Fruit fly (Drosophila melanogaster) whole organism, embryonic: ENCODE data around the gene UGP.

ENCODE experiments used
- Abd-B ChIP-seq: fragments of 200-800 bp; sonication (Bioruptor generic); optimal IDR thresholded peaks from 2 replicates; lab custom pipeline; 2018; ENCODE audit warnings: missing biosample characterization, mild to moderate bottlenecking, missing genetic modification characterization, moderate library complexity
- Ada2b ChIP-seq: fragments of 200-800 bp; sonication (Bioruptor generic); IDR thresholded peaks from 2 replicates; pipeline ENCODE4 v1.3.6; 2022; ENCODE audit warnings: missing biosample characterization, missing genetic modification characterization
- Adf1 ChIP-seq: fragments of 200-800 bp; sonication (Bioruptor generic); IDR thresholded peaks from 2 replicates; pipeline ENCODE4 v1.3.6; 2022; ENCODE audit warnings: missing biosample characterization, missing genetic modification characterization
- B-H2 ChIP-seq: fragments of 200-800 bp; sonication (Bioruptor generic); optimal IDR thresholded peaks from 2 replicates; lab custom pipeline; 2018; ENCODE audit warnings: missing biosample characterization, mild to moderate bottlenecking, missing genetic modification characterization
- CG10543 ChIP-seq: fragments of 200-800 bp; sonication (Bioruptor generic); optimal IDR thresholded peaks from 3 replicates; lab custom pipeline; 2017; ENCODE audit warnings: missing biosample characterization, mild to moderate bottlenecking, missing genetic modification characterization, moderate library complexity
- CG12299 ChIP-seq: fragments of 200-800 bp; sonication (Bioruptor generic); optimal IDR thresholded peaks from 2 replicates; lab custom pipeline; 2018; ENCODE audit warnings: missing biosample characterization, mild to moderate bottlenecking, missing genetic modification characterization
- CG12659 ChIP-seq: fragments of 200-800 bp; sonication (Bioruptor generic); optimal IDR thresholded peaks from 3 replicates; lab custom pipeline; 2017; ENCODE audit warnings: mild to moderate bottlenecking, missing biosample characterization, missing genetic modification reagents, missing genetic modification characterization
- CG12769 ChIP-seq: fragments of 200-800 bp; sonication (Bioruptor generic); optimal IDR thresholded peaks from 2 replicates; lab custom pipeline; 2019; ENCODE audit warnings: missing biosample characterization, mild to moderate bottlenecking, missing genetic modification characterization, moderate library complexity
- CG15514 ChIP-seq: fragments of 200-800 bp; sonication (Bioruptor generic); optimal IDR thresholded peaks from 3 replicates; lab custom pipeline; 2017; ENCODE audit warnings: missing biosample characterization, missing genetic modification characterization, mild to moderate bottlenecking, moderate library complexity, missing genetic modification reagents
- CG17829 ChIP-seq: fragments of 200-800 bp; optimal IDR thresholded peaks from 2 replicates; lab custom pipeline; 2019; ENCODE audit warnings: missing biosample characterization, mild to moderate bottlenecking, missing genetic modification characterization, moderate library complexity
- CG18011 ChIP-seq: fragments of 200-800 bp; sonication (Bioruptor generic); optimal IDR thresholded peaks from 2 replicates; lab custom pipeline; 2017; ENCODE audit warnings: missing biosample characterization, missing genetic modification characterization, mild to moderate bottlenecking, moderate library complexity, missing genotype
- CG30020 ChIP-seq: fragments of 200-800 bp; optimal IDR thresholded peaks from 2 replicates; lab custom pipeline; 2019; ENCODE audit warnings: missing biosample characterization, mild to moderate bottlenecking, missing genetic modification characterization, moderate library complexity
- CG32532 ChIP-seq: fragments of 200-800 bp; sonication (Bioruptor generic); IDR thresholded peaks from 2 replicates; pipeline ENCODE4 v1.3.6; 2022; ENCODE audit warnings: missing biosample characterization, missing genetic modification characterization
- CG6272 ChIP-seq: fragments of 200-800 bp; sonication (Bioruptor generic); IDR thresholded peaks from 2 replicates; pipeline ENCODE4 v1.3.6; 2022; ENCODE audit warnings: missing biosample characterization, missing genetic modification characterization
- CG6765 ChIP-seq: fragments of 200-800 bp; sonication (Bioruptor generic); optimal IDR thresholded peaks from 3 replicates; lab custom pipeline; 2017; ENCODE audit warnings: missing biosample characterization, mild to moderate bottlenecking, missing genetic modification characterization
- CG7839 ChIP-seq: fragments of 200-800 bp; sonication (Bioruptor generic); optimal IDR thresholded peaks from 3 replicates; lab custom pipeline; 2018; ENCODE audit warnings: missing biosample characterization, mild to moderate bottlenecking, missing genetic modification characterization, moderate library complexity
- CHES-1-like ChIP-seq: fragments of 200-800 bp; sonication (Bioruptor generic); optimal IDR thresholded peaks from 2 replicates; lab custom pipeline; 2016; ENCODE audit warnings: missing biosample characterization, missing genetic modification characterization
- Camta ChIP-seq: fragments of 200-800 bp; sonication (Bioruptor generic); optimal IDR thresholded peaks from 2 replicates; lab custom pipeline; 2016; ENCODE audit warnings: missing biosample characterization, missing genetic modification characterization
- CrebB ChIP-seq: fragments of 200-800 bp; sonication (Bioruptor generic); optimal IDR thresholded peaks from 3 replicates; lab custom pipeline; 2018; ENCODE audit warnings: missing biosample characterization, mild to moderate bottlenecking, missing genetic modification characterization
- D19B ChIP-seq: fragments of 200-800 bp; sonication (Bioruptor generic); optimal IDR thresholded peaks from 2 replicates; lab custom pipeline; 2017; ENCODE audit warnings: missing biosample characterization, mild to moderate bottlenecking, missing genetic modification characterization
- Dbx ChIP-seq: fragments of 200-800 bp; sonication (Bioruptor generic); IDR thresholded peaks from 3 replicates; pipeline ENCODE4 v1.3.6; 2022; ENCODE audit warnings: missing biosample characterization, missing genetic modification characterization
- Deaf1 ChIP-seq: fragments of 200-800 bp; optimal IDR thresholded peaks from 3 replicates; lab custom pipeline; 2019; ENCODE audit warnings: missing biosample characterization, mild to moderate bottlenecking, missing genetic modification characterization, moderate library complexity
- HLH3B ChIP-seq: fragments of 200-800 bp; sonication (Bioruptor generic); IDR thresholded peaks from 2 replicates; pipeline ENCODE4 v1.3.6; 2022; ENCODE audit warnings: missing biosample characterization, missing genetic modification characterization
- HmgZ ChIP-seq: fragments of 200-800 bp; sonication (Bioruptor generic); optimal IDR thresholded peaks from 2 replicates; lab custom pipeline; 2018; ENCODE audit warnings: missing biosample characterization, mild to moderate bottlenecking, missing genetic modification characterization
- Hmr ChIP-seq: fragments of 200-800 bp; sonication (Bioruptor generic); optimal IDR thresholded peaks from 3 replicates; lab custom pipeline; 2017; ENCODE audit warnings: mild to moderate bottlenecking, missing biosample characterization, missing genetic modification reagents, missing genetic modification characterization
- Hr51 ChIP-seq, 2 experiments: fragments of 200-800 bp; sonication (Bioruptor generic); optimal IDR thresholded peaks; 2 replicates in 1 of 2; 3 replicates in 1 of 2; lab custom pipeline; 2016 to 2018; ENCODE audit warnings: missing biosample characterization in 2 of 2, missing genetic modification characterization in 2 of 2, mild to moderate bottlenecking in 1 of 2, moderate library complexity in 1 of 2
- MTF-1 ChIP-seq: fragments of 200-800 bp; sonication (Bioruptor generic); optimal IDR thresholded peaks from 2 replicates; lab custom pipeline; 2018; ENCODE audit warnings: missing biosample characterization, mild to moderate bottlenecking, missing genetic modification characterization, borderline replicate concordance
- Med ChIP-seq: fragments of 200-800 bp; sonication (Bioruptor generic); peaks from one replicate; lab custom pipeline; 2016; ENCODE audit warnings: missing biosample characterization, missing genetic modification characterization, mild to moderate bottlenecking, inconsistent platforms, moderate library complexity
- Rfx ChIP-seq: fragments of 200-800 bp; sonication (Bioruptor generic); IDR thresholded peaks from 2 replicates; pipeline ENCODE4 v1.3.6; 2022; ENCODE audit warnings: missing biosample characterization, missing genetic modification characterization
- Sry-δ ChIP-seq: fragments of 200-800 bp; sonication (Bioruptor generic); optimal IDR thresholded peaks from 2 replicates; lab custom pipeline; 2016; ENCODE audit warnings: missing biosample characterization, missing genetic modification characterization
- Xbp1 ChIP-seq: fragments of 200-800 bp; sonication (Bioruptor generic); optimal IDR thresholded peaks from 3 replicates; lab custom pipeline; 2016; ENCODE audit warnings: missing biosample characterization, mild to moderate bottlenecking, missing genetic modification characterization
- YL-1 ChIP-seq: fragments of 200-800 bp; sonication (Bioruptor generic); optimal IDR thresholded peaks from 3 replicates; lab custom pipeline; 2017; ENCODE audit warnings: missing biosample characterization, mild to moderate bottlenecking, missing genetic modification characterization
- caup ChIP-seq: fragments of 200-800 bp; sonication (Bioruptor generic); optimal IDR thresholded peaks from 3 replicates; lab custom pipeline; 2017; ENCODE audit warnings: missing biosample characterization, mild to moderate bottlenecking, missing genetic modification characterization, moderate library complexity; ENCODE audit not compliant: severe bottlenecking
- dan ChIP-seq: fragments of 200-800 bp; sonication (Bioruptor generic); IDR thresholded peaks from 2 replicates; pipeline ENCODE4 v1.3.6; 2022; ENCODE audit warnings: missing biosample characterization, missing genetic modification characterization
- exex ChIP-seq: fragments of 200-800 bp; sonication (Bioruptor generic); optimal IDR thresholded peaks from 4 replicates; lab custom pipeline; 2018; ENCODE audit warnings: missing biosample characterization, mild to moderate bottlenecking, missing genetic modification characterization, moderate library complexity
- fd3F ChIP-seq: fragments of 200-800 bp; sonication (Bioruptor generic); optimal IDR thresholded peaks from 2 replicates; lab custom pipeline; 2018; ENCODE audit warnings: missing biosample characterization, mild to moderate bottlenecking, missing genetic modification characterization, moderate library complexity
- fd64A ChIP-seq: fragments of 200-800 bp; sonication (Bioruptor generic); optimal IDR thresholded peaks from 3 replicates; lab custom pipeline; 2018; ENCODE audit warnings: missing biosample characterization, mild to moderate bottlenecking, missing genetic modification characterization
- grau ChIP-seq: fragments of 200-800 bp; optimal IDR thresholded peaks from 3 replicates; lab custom pipeline; 2019; ENCODE audit warnings: missing biosample characterization, mild to moderate bottlenecking, missing genetic modification characterization, moderate library complexity
- gro ChIP-seq: fragments of 200-800 bp; sonication (Bioruptor generic); optimal IDR thresholded peaks from 2 replicates; lab custom pipeline; 2016; ENCODE audit warnings: missing biosample characterization, missing genetic modification characterization
- hkb ChIP-seq, 2 experiments: fragments of 200-800 bp in 1 of 2; fragments of >200 bp in 1 of 2; sonication (Bioruptor generic) in 1 of 2; IDR thresholded peaks in 1 of 2; optimal IDR thresholded peaks in 1 of 2; 2 replicates each; pipeline versions ENCODE4 v1.3.6 to Lab custom; 2017 to 2022; ENCODE audit warnings: missing biosample characterization in 1 of 2, missing genetic modification characterization in 1 of 2
- jumu ChIP-seq: fragments of 200-800 bp; sonication (Bioruptor generic); optimal IDR thresholded peaks from 3 replicates; lab custom pipeline; 2016; ENCODE audit warnings: missing biosample characterization, missing genetic modification characterization
- kay ChIP-seq: fragments of 200-800 bp; sonication (Bioruptor generic); optimal IDR thresholded peaks from 2 replicates; lab custom pipeline; 2016; ENCODE audit warnings: missing biosample characterization, missing genetic modification characterization
- kni ChIP-seq: fragments of 200-800 bp; sonication (Bioruptor generic); optimal IDR thresholded peaks from 3 replicates; lab custom pipeline; 2017; ENCODE audit warnings: mild to moderate bottlenecking, missing biosample characterization, missing genetic modification reagents, missing genetic modification characterization
- oc ChIP-seq: fragments of 200-800 bp; sonication (Bioruptor generic); optimal IDR thresholded peaks from 2 replicates; lab custom pipeline; 2018; ENCODE audit warnings: missing biosample characterization, mild to moderate bottlenecking, missing genetic modification characterization, moderate library complexity
- sr ChIP-seq: fragments of 200-800 bp; sonication (Bioruptor generic); IDR thresholded peaks from 3 replicates; pipeline ENCODE4 v1.3.6; 2022; ENCODE audit warnings: missing biosample characterization, missing genetic modification characterization
- vnd ChIP-seq: fragments of 200-800 bp; sonication (Bioruptor generic); IDR thresholded peaks from 3 replicates; pipeline ENCODE4 v1.3.6; 2022; ENCODE audit warnings: missing biosample characterization, missing genetic modification characterization; ENCODE audit not compliant: partially characterized antibody
- vvl ChIP-seq: fragments of 200-800 bp; sonication (Bioruptor generic); IDR thresholded peaks from 2 replicates; pipeline ENCODE4 v1.3.6; 2022; ENCODE audit warnings: missing biosample characterization, missing genetic modification characterization
- zen2 ChIP-seq: fragments of 200-800 bp; sonication (Bioruptor generic); IDR thresholded peaks from 3 replicates; pipeline ENCODE4 v1.3.6; 2022; ENCODE audit warnings: missing biosample characterization, missing genetic modification characterization; ENCODE audit not compliant: partially characterized antibody
- zf30C ChIP-seq: fragments of 200-800 bp; sonication (Bioruptor generic); optimal IDR thresholded peaks from 3 replicates; lab custom pipeline; 2018; ENCODE audit warnings: missing biosample characterization, mild to moderate bottlenecking, missing genetic modification characterization

Gene UGP

DNA sequence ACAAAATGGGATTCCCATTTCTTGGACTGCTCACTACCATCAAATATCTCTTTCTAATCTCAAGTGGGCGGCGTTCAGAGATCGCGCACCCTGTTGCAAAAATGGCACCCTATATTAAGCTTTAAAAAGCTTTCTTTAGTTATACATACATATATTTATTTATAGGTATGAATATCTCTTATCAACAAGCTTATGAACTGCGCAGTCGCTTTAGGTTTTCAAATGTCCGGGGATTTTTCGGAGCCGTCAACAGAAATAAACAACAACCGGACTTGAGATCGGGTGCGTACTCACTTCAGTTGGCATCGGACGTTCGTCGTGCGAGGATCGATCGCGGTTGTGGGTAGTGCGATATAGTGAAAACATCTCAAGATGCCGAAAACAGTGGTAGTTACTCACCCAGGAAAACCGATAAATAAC, 9.4 kb downstream of the UGP start, which contains the start of gene PGRP-LF (continued):
- peak in 1 of 2 experiments; percentile 1 for TF ChIP-seq Hr51 (GFP tag; optimal IDR thresholded peaks at IDR 0.05; lab: Kevin White, UChicago)
- TF ChIP-seq CG10543 (GFP tag; lab: Kevin White, UChicago): peak; percentile 82
- TF ChIP-seq zen2 (GFP tag; lab: Robert Waterston, UW): peak; percentile 37; the same call in 1 of the 3 replicates
- no peak for TF ChIP-seq D19B (GFP tag; lab: Kevin White, UChicago)
- 0 out of 2 replicates have a peak, but pooled peaks have one; percentile 42 for TF ChIP-seq CG32532
- no peak for TF ChIP-seq Camta (GFP tag; lab: Kevin White, UChicago)
- peak; percentile 82 for TF ChIP-seq Med
- TF ChIP-seq CG18011: no peak
- no peak for TF ChIP-seq fd64A (GFP tag; lab: Kevin White, UChicago)
- peak; percentile 2 for TF ChIP-seq exex (tag; lab: Kevin White, UChicago)
- TF ChIP-seq CG17829: no peak
- TF ChIP-seq CHES-1-like (GFP tag; lab: Kevin White, UChicago): peak; percentile 22
- TF ChIP-seq gro (GFP tag; lab: Kevin White, UChicago): no peak
- no peak for TF ChIP-seq vnd (GFP tag; lab: Robert Waterston, UW)
- TF ChIP-seq Abd-B: no peak
- TF ChIP-seq CrebB (tag; lab: Kevin White, UChicago): peak; percentile 10
- TF ChIP-seq caup (GFP tag; lab: Kevin White, UChicago): peak; percentile 24
- peak; percentile 25 for TF ChIP-seq Xbp1 (GFP tag; lab: Kevin White, UChicago)
- TF ChIP-seq CG6272 (GFP tag; lab: Robert Waterston, UW): no peak
- TF ChIP-seq oc: no peak
- no peak for TF ChIP-seq Ada2b (GFP tag; lab: Robert Waterston, UW)
- peak; percentile 91 for TF ChIP-seq Deaf1
- TF ChIP-seq YL-1: peak; percentile 10
- no peak for TF ChIP-seq zf30C (GFP tag; lab: Kevin White, UChicago)
- TF ChIP-seq CG12769 (tag; lab: Kevin White, UChicago): peak; percentile 70
- no peak for TF ChIP-seq jumu
- TF ChIP-seq dan: no peak
- TF ChIP-seq Rfx: peak; percentile 53
- TF ChIP-seq Dbx: peak; percentile 41; the same call in 1 of the 3 replicates
- TF ChIP-seq Hmr (GFP tag; lab: Kevin White, UChicago): peak; percentile 33
- TF ChIP-seq vvl (GFP tag; lab: Robert Waterston, UW): 0 out of 2 replicates have a peak, but pooled peaks have one; percentile 20
- TF ChIP-seq Sry-δ (GFP tag; lab: Kevin White, UChicago): no peak
- TF ChIP-seq HmgZ (tag; lab: Kevin White, UChicago): peak; percentile 63
- peak; percentile 25 for TF ChIP-seq CG15514 (GFP tag; lab: Kevin White, UChicago)
- TF ChIP-seq HLH3B (GFP tag; lab: Robert Waterston, UW): no peak
- peak; percentile 16 for TF ChIP-seq CG12659 (GFP tag; lab: Kevin White, UChicago)
- peak; percentile 18 for TF ChIP-seq CG12299 (tag; lab: Kevin White, UChicago)
- TF ChIP-seq CG30020: no peak
- TF ChIP-seq MTF-1 (GFP tag; lab: Kevin White, UChicago): no peak
- peak; percentile 30 for TF ChIP-seq grau (tag; lab: Kevin White, UChicago)
- TF ChIP-seq sr (GFP tag; lab: Robert Waterston, UW): peak; percentile 87
- TF ChIP-seq hkb (optimal IDR thresholded peaks at IDR 0.05; lab: Kevin White, UChicago): no peak
- 0 out of 2 replicates have a peak, but pooled peaks have one; percentile 29 for TF ChIP-seq hkb (GFP tag; IDR thresholded peaks at IDR 0.05; lab: Robert Waterston, UW)
- TF ChIP-seq kni: no peak
- no peak for TF ChIP-seq CG6765 (GFP tag; lab: Kevin White, UChicago)
- peak; percentile 64 for TF ChIP-seq B-H2 (GFP tag; lab: Kevin White, UChicago)
- TF ChIP-seq kay (GFP tag; lab: Kevin White, UChicago): peak; percentile 36
- peak; percentile 42 for TF ChIP-seq CG7839 (tag; lab: Kevin White, UChicago)
- TF ChIP-seq fd3F (GFP tag; lab: Kevin White, UChicago): no peak
- peak; percentile 70; the same call in 1 of the 2 replicates for TF ChIP-seq Adf1 (GFP tag; lab: Robert Waterston, UW)
